Fruit fly (Drosophila melanogaster) whole organism, embryonic: Measurements from ENCODE around the gene Psf2.
A peak's percentile ranks its signal among the peaks of the same experiment; 100 is the strongest.

ENCODE experiments used
- Bteb2 ChIP-seq: fragments of 200-800 bp; sonication (Bioruptor generic); optimal IDR thresholded peaks from 2 replicates; lab custom pipeline; 2016; ENCODE audit warnings: missing biosample characterization, missing genetic modification characterization
- CG10565 ChIP-seq: fragments of 200-800 bp; sonication (Bioruptor generic); optimal IDR thresholded peaks from 3 replicates; lab custom pipeline; 2016; ENCODE audit warnings: missing biosample characterization, mild to moderate bottlenecking, missing genetic modification characterization
- CG10959 ChIP-seq: fragments of 200-800 bp; sonication (Bioruptor generic); IDR thresholded peaks from 2 replicates; pipeline ENCODE4 v1.3.6; 2022; ENCODE audit warnings: missing biosample characterization, missing genetic modification characterization
- CG10979 ChIP-seq: fragments of 200-800 bp; sonication (Bioruptor generic); optimal IDR thresholded peaks from 2 replicates; lab custom pipeline; 2018; ENCODE audit warnings: missing biosample characterization, mild to moderate bottlenecking, missing genetic modification characterization, moderate library complexity
- CG11247 ChIP-seq: fragments of 200-800 bp; sonication (Bioruptor generic); IDR thresholded peaks from 2 replicates; pipeline ENCODE4 v1.3.6; 2022; ENCODE audit warnings: missing biosample characterization, missing genetic modification characterization
- CG11560 ChIP-seq: fragments of 200-800 bp; sonication (Bioruptor generic); IDR thresholded peaks from 3 replicates; pipeline ENCODE4 v1.3.6; 2022; ENCODE audit warnings: missing biosample characterization, missing genetic modification characterization
- CG11723 ChIP-seq: fragments of 200-800 bp; sonication (Bioruptor generic); optimal IDR thresholded peaks from 2 replicates; lab custom pipeline; 2017; ENCODE audit warnings: missing biosample characterization, mild to moderate bottlenecking, missing genetic modification characterization
- CG12942 ChIP-seq: fragments of 200-800 bp; sonication (Bioruptor generic); optimal IDR thresholded peaks from 3 replicates; lab custom pipeline; 2016; ENCODE audit warnings: missing biosample characterization, missing genetic modification characterization
- CG13424 ChIP-seq: fragments of 200-800 bp; sonication (Bioruptor generic); optimal IDR thresholded peaks from 2 replicates; lab custom pipeline; 2019; ENCODE audit warnings: missing biosample characterization, mild to moderate bottlenecking, missing genetic modification characterization, moderate library complexity
- CG18262 ChIP-seq: fragments of 200-800 bp; optimal IDR thresholded peaks from 3 replicates; lab custom pipeline; 2019; ENCODE audit warnings: missing biosample characterization, mild to moderate bottlenecking, missing genetic modification characterization, moderate library complexity
- CG2199 ChIP-seq: fragments of 200-800 bp; sonication (Bioruptor generic); IDR thresholded peaks from 3 replicates; pipeline ENCODE4 v1.3.6; 2022; ENCODE audit warnings: missing biosample characterization, missing genetic modification characterization
- CG2202 ChIP-seq: fragments of 200-800 bp; sonication (Bioruptor generic); optimal IDR thresholded peaks from 2 replicates; lab custom pipeline; 2018; ENCODE audit warnings: missing biosample characterization, mild to moderate bottlenecking, missing genetic modification characterization
- CG3065 ChIP-seq: fragments of 200-800 bp; sonication (Bioruptor generic); optimal IDR thresholded peaks from 2 replicates; lab custom pipeline; 2016; ENCODE audit warnings: missing biosample characterization, missing genetic modification characterization
- CG31441 ChIP-seq: fragments of 200-800 bp; sonication (Bioruptor generic); IDR thresholded peaks from 2 replicates; pipeline ENCODE4 v1.3.6; 2022; ENCODE audit warnings: missing biosample characterization, missing genetic modification characterization
- CG32532 ChIP-seq: fragments of 200-800 bp; sonication (Bioruptor generic); IDR thresholded peaks from 2 replicates; pipeline ENCODE4 v1.3.6; 2022; ENCODE audit warnings: missing biosample characterization, missing genetic modification characterization
- CG42726 ChIP-seq: fragments of 200-800 bp; sonication (Bioruptor generic); IDR thresholded peaks from 2 replicates; pipeline ENCODE4 v1.3.6; 2022; ENCODE audit warnings: missing biosample characterization, missing genetic modification characterization; ENCODE audit not compliant: partially characterized antibody
- CG4328 ChIP-seq: fragments of 200-800 bp; sonication (Bioruptor generic); optimal IDR thresholded peaks from 3 replicates; lab custom pipeline; 2017; ENCODE audit warnings: missing biosample characterization, missing genetic modification reagents, missing genetic modification characterization
- CG6272 ChIP-seq: fragments of 200-800 bp; sonication (Bioruptor generic); IDR thresholded peaks from 2 replicates; pipeline ENCODE4 v1.3.6; 2022; ENCODE audit warnings: missing biosample characterization, missing genetic modification characterization
- CG8089 ChIP-seq: fragments of 200-800 bp; sonication (Bioruptor generic); optimal IDR thresholded peaks from 3 replicates; lab custom pipeline; 2016; ENCODE audit warnings: missing biosample characterization, missing genetic modification characterization
- CG8478 ChIP-seq: fragments of >200 bp; optimal IDR thresholded peaks from 2 replicates; lab custom pipeline; 2018
- CHES-1-like ChIP-seq: fragments of 200-800 bp; sonication (Bioruptor generic); optimal IDR thresholded peaks from 2 replicates; lab custom pipeline; 2016; ENCODE audit warnings: missing biosample characterization, missing genetic modification characterization
- D ChIP-seq, 2 experiments: fragments of 200-800 bp in 1 of 2; fragments of >200 bp in 1 of 2; sonication (Bioruptor generic) in 1 of 2; optimal IDR thresholded peaks; 2 replicates in 1 of 2; 3 replicates in 1 of 2; lab custom pipeline; 2017; ENCODE audit warnings: mild to moderate bottlenecking in 1 of 2, missing biosample characterization in 1 of 2, missing genetic modification characterization in 1 of 2, missing genetic modification reagents in 1 of 2
- D19A ChIP-seq: fragments of 200-800 bp; optimal IDR thresholded peaks from 3 replicates; lab custom pipeline; 2019; ENCODE audit warnings: missing biosample characterization, mild to moderate bottlenecking, missing genetic modification characterization, moderate library complexity
- Dad ChIP-seq: fragments of 200-800 bp; sonication (Bioruptor generic); optimal IDR thresholded peaks from 3 replicates; lab custom pipeline; 2016; ENCODE audit warnings: missing biosample characterization, missing genetic modification characterization
- Ets97D ChIP-seq: fragments of 200-800 bp; sonication (Bioruptor generic); optimal IDR thresholded peaks from 3 replicates; lab custom pipeline; 2016; ENCODE audit warnings: missing biosample characterization, missing genetic modification characterization
- Max ChIP-seq: fragments of 200-800 bp; sonication (Bioruptor generic); optimal IDR thresholded peaks from 2 replicates; lab custom pipeline; 2016; ENCODE audit warnings: missing biosample characterization, mild to moderate bottlenecking, missing genetic modification characterization
- Meics ChIP-seq: fragments of 200-800 bp; sonication (Bioruptor generic); optimal IDR thresholded peaks from 2 replicates; lab custom pipeline; 2017; ENCODE audit warnings: missing biosample characterization, mild to moderate bottlenecking, missing genetic modification characterization
- Neu2 ChIP-seq: fragments of 200-800 bp; sonication (Bioruptor generic); optimal IDR thresholded peaks from 3 replicates; lab custom pipeline; 2016; ENCODE audit warnings: missing biosample characterization, missing genetic modification characterization, borderline replicate concordance
- Side ChIP-seq: fragments of 200-800 bp; sonication (Bioruptor generic); optimal IDR thresholded peaks from 2 replicates; lab custom pipeline; 2016; ENCODE audit warnings: missing biosample characterization, missing genetic modification characterization
- TFAM ChIP-seq: fragments of 200-800 bp; sonication (Bioruptor generic); optimal IDR thresholded peaks from 2 replicates; lab custom pipeline; 2017; ENCODE audit warnings: missing biosample characterization, missing genetic modification characterization, inconsistent platforms
- Vsx1 ChIP-seq: fragments of 200-800 bp; sonication (Bioruptor generic); optimal IDR thresholded peaks from 2 replicates; lab custom pipeline; 2017; ENCODE audit warnings: missing biosample characterization, mild to moderate bottlenecking, missing genetic modification characterization, missing genetic modification reagents
- ab ChIP-seq: fragments of 200-800 bp; sonication (Bioruptor generic); optimal IDR thresholded peaks from 2 replicates; lab custom pipeline; 2016; ENCODE audit warnings: missing biosample characterization, missing genetic modification characterization
- abd-A ChIP-seq: fragments of 200-800 bp; sonication (Bioruptor generic); optimal IDR thresholded peaks from 3 replicates; lab custom pipeline; 2019; ENCODE audit warnings: missing biosample characterization, mild to moderate bottlenecking, missing genetic modification characterization, moderate library complexity
- cg ChIP-seq: fragments of 200-800 bp; sonication (Bioruptor generic); optimal IDR thresholded peaks from 3 replicates; lab custom pipeline; 2019; ENCODE audit warnings: missing biosample characterization, mild to moderate bottlenecking, missing genetic modification characterization, moderate library complexity
- dati ChIP-seq: fragments of 200-800 bp; sonication (Bioruptor generic); IDR thresholded peaks from 2 replicates; pipeline ENCODE4 v1.3.6; 2022; ENCODE audit warnings: missing biosample characterization, missing genetic modification characterization
- dpn ChIP-seq, 2 experiments: fragments of 200-800 bp; sonication (Bioruptor generic); optimal IDR thresholded peaks; 3 replicates each; lab custom pipeline; 2016; ENCODE audit warnings: missing biosample characterization in 2 of 2, missing genetic modification characterization in 2 of 2
- dysf ChIP-seq: fragments of 200-800 bp; sonication (Bioruptor generic); IDR thresholded peaks from 3 replicates; pipeline ENCODE4 v1.3.6; 2022; ENCODE audit warnings: missing biosample characterization, missing genetic modification characterization
- gem ChIP-seq: fragments of 200-800 bp; sonication (Bioruptor generic); optimal IDR thresholded peaks from 2 replicates; lab custom pipeline; 2019; ENCODE audit warnings: missing biosample characterization, mild to moderate bottlenecking, missing genetic modification characterization, moderate library complexity
- grn ChIP-seq: fragments of 200-800 bp; sonication (Bioruptor generic); optimal IDR thresholded peaks from 3 replicates; lab custom pipeline; 2017; ENCODE audit warnings: missing biosample characterization, missing genetic modification characterization
- kay ChIP-seq: fragments of 200-800 bp; sonication (Bioruptor generic); optimal IDR thresholded peaks from 2 replicates; lab custom pipeline; 2016; ENCODE audit warnings: missing biosample characterization, missing genetic modification characterization
- kni ChIP-seq: fragments of 200-800 bp; sonication (Bioruptor generic); optimal IDR thresholded peaks from 3 replicates; lab custom pipeline; 2017; ENCODE audit warnings: mild to moderate bottlenecking, missing biosample characterization, missing genetic modification reagents, missing genetic modification characterization
- prd ChIP-seq, 3 experiments: fragments of >200 bp in 2 of 3; fragments of 200-800 bp in 1 of 3; sonication (Bioruptor generic) in 1 of 3; optimal IDR thresholded peaks in 2 of 3; IDR thresholded peaks in 1 of 3; 2 replicates in 2 of 3; 3 replicates in 1 of 3; pipeline versions ENCODE4 v1.3.6 to Lab custom; 2017 to 2022; ENCODE audit warnings: missing biosample characterization in 1 of 3, missing genetic modification characterization in 1 of 3
- ranshi ChIP-seq: fragments of 200-800 bp; sonication (Bioruptor generic); IDR thresholded peaks from 2 replicates; pipeline ENCODE4 v1.3.6; 2022; ENCODE audit warnings: missing biosample characterization, missing genetic modification characterization
- run ChIP-seq: fragments of 200-800 bp; sonication (Bioruptor generic); optimal IDR thresholded peaks from 3 replicates; lab custom pipeline; 2018; ENCODE audit warnings: missing biosample characterization, mild to moderate bottlenecking, missing genetic modification characterization
- sens ChIP-seq: fragments of 200-800 bp; sonication (Bioruptor generic); peaks from one replicate; lab custom pipeline; 2016; ENCODE audit warnings: missing biosample characterization, missing genetic modification characterization
- sna ChIP-seq: fragments of 200-800 bp; sonication (Bioruptor generic); IDR thresholded peaks from 2 replicates; pipeline ENCODE4 v1.3.6; 2022; ENCODE audit warnings: missing biosample characterization, missing genetic modification characterization; ENCODE audit not compliant: partially characterized antibody
- sug ChIP-seq: fragments of 200-800 bp; optimal IDR thresholded peaks from 2 replicates; lab custom pipeline; 2019; ENCODE audit warnings: missing biosample characterization, mild to moderate bottlenecking, missing genetic modification characterization, moderate library complexity
- wdn ChIP-seq: fragments of 200-800 bp; sonication (Bioruptor generic); IDR thresholded peaks from 2 replicates; pipeline ENCODE4 v1.3.6; 2022; ENCODE audit warnings: missing biosample characterization, missing genetic modification characterization
- wor ChIP-seq: fragments of 200-800 bp; sonication (Bioruptor generic); IDR thresholded peaks from 2 replicates; pipeline ENCODE4 v1.3.6; 2022; ENCODE audit warnings: missing biosample characterization, missing genetic modification characterization
- zen ChIP-seq: fragments of 200-800 bp; sonication (Bioruptor generic); optimal IDR thresholded peaks from 3 replicates; lab custom pipeline; 2018; ENCODE audit warnings: missing biosample characterization, mild to moderate bottlenecking, missing genetic modification characterization, moderate library complexity
- zfh2 ChIP-seq: fragments of 200-800 bp; sonication (Bioruptor generic); optimal IDR thresholded peaks from 2 replicates; lab custom pipeline; 2016; ENCODE audit warnings: missing biosample characterization, missing genetic modification characterization

Psf2 gene

DNA sequence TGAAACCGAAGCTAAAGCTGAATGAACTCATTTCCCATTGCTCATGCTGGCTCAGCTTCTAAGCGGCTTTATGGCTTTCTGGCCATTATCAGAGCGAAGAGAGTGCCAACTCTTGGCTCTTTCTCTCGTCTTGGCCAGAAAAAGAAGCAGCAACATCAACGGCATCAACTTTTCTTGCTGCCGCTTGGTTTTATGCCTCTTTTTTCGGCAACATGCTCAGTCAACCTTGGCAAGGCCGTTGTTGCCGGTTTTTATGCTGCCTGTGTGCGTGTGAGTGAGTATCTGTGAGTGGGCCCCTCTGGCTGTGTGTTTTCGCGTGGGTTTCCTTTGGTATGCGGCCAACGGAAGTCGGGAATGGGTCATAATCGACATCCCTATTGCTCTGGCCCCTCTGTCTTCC is 16.6 kb downstream of the Psf2 start (continued):
- TF ChIP-seq Meics (GFP tag; lab: Kevin White, UChicago) (no peak), Bteb2 (GFP tag; lab: Kevin White, UChicago) (no peak), CG13424 (tag; lab: Kevin White, UChicago) (no peak), D (optimal IDR thresholded peaks at IDR 0.05; lab: Kevin White, UChicago) (peak; percentile 2), D (GFP tag; optimal IDR thresholded peaks at IDR 0.05; lab: Kevin White, UChicago) (no peak), CG11560 (tag; lab: Robert Waterston, UW) (no peak), sug (tag; lab: Kevin White, UChicago) (no peak), run (tag; lab: Kevin White, UChicago) (no peak), sna (GFP tag; lab: Robert Waterston, UW) (no peak), TFAM (no peak), ab (no peak), CG8478 (lab: Kevin White, UChicago) (no peak), Ets97D (GFP tag; lab: Kevin White, UChicago) (no peak), sens (peak; percentile 68), CG2202 (no peak), CG18262 (no peak), Vsx1 (GFP tag; lab: Kevin White, UChicago) (no peak), CG3065 (GFP tag; lab: Kevin White, UChicago) (no peak), CG11247 (GFP tag; lab: Robert Waterston, UW) (no peak), Side (GFP tag; lab: Kevin White, UChicago) (no peak), CG12942 (GFP tag; lab: Kevin White, UChicago) (no peak), grn (GFP tag; lab: Kevin White, UChicago) (no peak), abd-A (tag; lab: Kevin White, UChicago) (no peak), CG10979 (tag; lab: Kevin White, UChicago) (no peak), kay (GFP tag; lab: Kevin White, UChicago) (no peak), dati (GFP tag; lab: Robert Waterston, UW) (no peak), CG2199 (0 out of 3 replicates have a peak, but pooled peaks have one; percentile 47), zfh2 (GFP tag; lab: Kevin White, UChicago) (no peak), CG8089 (GFP tag; lab: Kevin White, UChicago) (no peak), CG4328 (GFP tag; lab: Kevin White, UChicago) (no peak), zen (tag; lab: Kevin White, UChicago) (no peak), wdn (no peak), prd (optimal IDR thresholded peaks at IDR 0.05; lab: Kevin White, UChicago) (no peak), prd (GFP tag; IDR thresholded peaks at IDR 0.05; lab: Robert Waterston, UW) (0 out of 3 replicates have a peak, but pooled peaks have one; percentile 10), cg (GFP tag; lab: Kevin White, UChicago) (peak; percentile 57), wor (GFP tag; lab: Robert Waterston, UW) (no peak), Max (GFP tag; lab: Kevin White, UChicago) (no peak), Dad (no peak), CHES-1-like (GFP tag; lab: Kevin White, UChicago) (no peak), dysf (GFP tag; lab: Robert Waterston, UW) (no peak), CG32532 (GFP tag; lab: Robert Waterston, UW) (no peak), CG31441 (GFP tag; lab: Robert Waterston, UW) (no peak), kni (no peak), dpn (GFP tag; optimal IDR thresholded peaks at IDR 0.05; lab: Kevin White, UChicago) (no peak), Neu2 (GFP tag; lab: Kevin White, UChicago) (no peak), gem (no peak), ranshi (GFP tag; lab: Robert Waterston, UW) (no peak), CG10565 (GFP tag; lab: Kevin White, UChicago) (no peak), D19A (tag; lab: Kevin White, UChicago) (no peak), CG42726 (GFP tag; lab: Robert Waterston, UW) (no peak), CG11723 (GFP tag; lab: Kevin White, UChicago) (no peak), CG10959 (GFP tag; lab: Robert Waterston, UW) (no peak), CG6272 (peak; percentile 18; the same call in 1 of the 2 replicates)
